Worm (Caenorhabditis elegans) whole organism, young adult: ENCODE data around the gene F14D7.18.
"Not testable (repeated sequence)": the region's sequence is repeated elsewhere in the genome, so short reads cannot be mapped to it uniquely, and the experiment has no call there.

ENCODE experiments used
- B0336.3 ChIP-seq: fragments of 200-800 bp; sonication (Bioruptor generic); IDR thresholded peaks from 2 replicates; pipeline ENCODE4 v1.3.6; 2022; ENCODE audit warnings: missing genetic modification characterization, missing compliant biosample characterization
- nfya-1 ChIP-seq: sonication (generic microtip); optimal IDR thresholded peaks from 2 replicates; lab custom pipeline; 2017; ENCODE audit warnings: antibody characterized with exemption, missing compliant biosample characterization, missing genetic modification characterization, borderline replicate concordance; ENCODE audit not compliant: insufficient read depth

DNA sequence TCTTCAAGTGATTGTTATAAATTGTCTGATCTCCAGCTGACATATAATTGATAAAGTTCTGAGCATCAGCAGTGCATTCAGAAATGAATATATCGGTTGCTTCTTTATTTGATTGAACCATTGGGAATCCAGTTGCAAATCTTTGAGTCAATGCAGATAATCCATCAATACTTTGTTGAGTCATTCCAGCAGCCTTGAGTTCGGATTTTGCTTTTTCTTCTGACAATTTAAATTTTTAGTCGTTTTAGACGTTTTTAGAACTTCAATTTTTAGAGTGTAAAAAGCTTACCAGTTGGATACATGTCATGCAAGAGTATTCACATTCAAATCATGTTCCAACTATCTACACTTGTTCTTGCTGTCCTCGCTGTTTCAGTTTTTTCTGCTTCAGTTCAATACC is 19.1 kb upstream of the F14D7.18 start, which contains the start of gene F14D7.14:
- TF ChIP-seq B0336.3 (GFP tag; lab: Robert Waterston, UW); nfya-1: not testable (repeated sequence)
